Fruit fly (Drosophila melanogaster) whole organism, wandering third instar larva: ENCODE measurements around the gene CG14615.

Source experiments
- Abd-B ChIP-seq: fragments of >200 bp; optimal IDR thresholded peaks from 2 replicates; lab custom pipeline; 2017; ENCODE audit warnings: missing biosample characterization, missing genetic modification characterization
- CG32264 ChIP-seq: fragments of 200-800 bp; sonication (Bioruptor generic); optimal IDR thresholded peaks from 2 replicates; lab custom pipeline; 2016; ENCODE audit warnings: missing biosample characterization, missing genetic modification characterization
- CG9705 ChIP-seq: fragments of 200-800 bp; sonication (Bioruptor generic); optimal IDR thresholded peaks from 2 replicates; lab custom pipeline; 2018; ENCODE audit warnings: missing biosample characterization, mild to moderate bottlenecking, missing genetic modification characterization
- CrebA ChIP-seq: fragments of 200-800 bp; sonication (Bioruptor generic); optimal IDR thresholded peaks from 2 replicates; lab custom pipeline; 2016; ENCODE audit warnings: missing biosample characterization, mild to moderate bottlenecking, missing genetic modification characterization, borderline replicate concordance
- Dfd ChIP-seq: fragments of >200 bp; optimal IDR thresholded peaks from 2 replicates; lab custom pipeline; 2017; ENCODE audit warnings: missing biosample characterization, missing genetic modification characterization
- Dif ChIP-seq: fragments of 200-275, 200-300 bp; sonication (Bioruptor generic); optimal IDR thresholded peaks from 2 replicates; lab custom pipeline; 2018; ENCODE audit warnings: missing biosample characterization, missing genetic modification characterization; ENCODE audit not compliant: partially characterized antibody
- GATAd ChIP-seq: sonication (Bioruptor generic); optimal IDR thresholded peaks from 2 replicates; lab custom pipeline; 2016; ENCODE audit warnings: missing biosample characterization, missing genetic modification characterization
- HLH106 ChIP-seq: fragments of 200-800 bp; optimal IDR thresholded peaks from 3 replicates; lab custom pipeline; 2019; ENCODE audit warnings: missing biosample characterization, mild to moderate bottlenecking, missing genetic modification characterization, moderate library complexity
- Hnf4 ChIP-seq: fragments of 200-800 bp; sonication (Bioruptor generic); optimal IDR thresholded peaks from 2 replicates; lab custom pipeline; 2016; ENCODE audit warnings: missing biosample characterization, mild to moderate bottlenecking, missing genetic modification characterization
- Hr78 ChIP-seq: fragments of >200 bp; optimal IDR thresholded peaks from 2 replicates; lab custom pipeline; 2017; ENCODE audit warnings: missing biosample characterization, missing genetic modification characterization
- Hr83 ChIP-seq: fragments of 200-300 bp; sonication (Bioruptor generic); optimal IDR thresholded peaks from 2 replicates; lab custom pipeline; 2016; ENCODE audit warnings: missing biosample characterization, mild to moderate bottlenecking, missing genetic modification characterization, moderate library complexity; ENCODE audit not compliant: poor library complexity, severe bottlenecking
- Jra ChIP-seq: sonication (Bioruptor generic); optimal IDR thresholded peaks from 2 replicates; lab custom pipeline; 2016; ENCODE audit warnings: missing biosample characterization, missing genetic modification characterization
- Mio ChIP-seq: sonication (Bioruptor generic); optimal IDR thresholded peaks from 2 replicates; lab custom pipeline; 2016; ENCODE audit warnings: missing biosample characterization, missing genetic modification characterization
- Myc ChIP-seq: fragments of >200 bp; optimal IDR thresholded peaks from 2 replicates; lab custom pipeline; 2017
- N ChIP-seq: fragments of >200 bp; optimal IDR thresholded peaks from 2 replicates; lab custom pipeline; 2018; ENCODE audit warnings: missing biosample characterization, missing external identifiers, missing genetic modification characterization
- OdsH ChIP-seq: fragments of 200-800 bp; sonication (Bioruptor generic); optimal IDR thresholded peaks from 2 replicates; lab custom pipeline; 2016; ENCODE audit warnings: missing biosample characterization, mild to moderate bottlenecking, missing genetic modification characterization
- Rel ChIP-seq, 2 experiments: fragments of 200-800 bp; sonication (Bioruptor generic) in 1 of 2; optimal IDR thresholded peaks; 2 replicates in 1 of 2; 3 replicates in 1 of 2; lab custom pipeline; 2016 to 2019; ENCODE audit warnings: mild to moderate bottlenecking in 2 of 2, missing biosample characterization in 2 of 2, missing genetic modification characterization in 2 of 2, moderate library complexity in 1 of 2
- Sp1 ChIP-seq: fragments of 200-800 bp; sonication (Bioruptor generic); optimal IDR thresholded peaks from 3 replicates; lab custom pipeline; 2019; ENCODE audit warnings: missing biosample characterization, mild to moderate bottlenecking, missing genetic modification characterization, moderate library complexity
- Vsx2 ChIP-seq: fragments of 200-300, 225-300 bp; sonication (Bioruptor generic); optimal IDR thresholded peaks from 2 replicates; lab custom pipeline; 2018; ENCODE audit warnings: missing biosample characterization, missing genetic modification characterization; ENCODE audit not compliant: partially characterized antibody
- br ChIP-seq: fragments of 200-800 bp; sonication (Bioruptor generic); optimal IDR thresholded peaks from 2 replicates; lab custom pipeline; 2016; ENCODE audit warnings: missing biosample characterization, missing genetic modification characterization
- brk ChIP-seq: fragments of 200-800 bp; sonication (Bioruptor generic); optimal IDR thresholded peaks from 2 replicates; lab custom pipeline; 2016; ENCODE audit warnings: missing biosample characterization, mild to moderate bottlenecking, missing genetic modification characterization
- dl ChIP-seq, 2 experiments: fragments of 175-275, 200-275 bp in 1 of 2; fragments of 200-275 bp in 1 of 2; sonication (Bioruptor generic); optimal IDR thresholded peaks; lab custom pipeline; 2018; ENCODE audit warnings: mild to moderate bottlenecking in 2 of 2, missing biosample characterization in 2 of 2, missing genetic modification characterization in 2 of 2, moderate library complexity in 2 of 2; ENCODE audit not compliant: partially characterized antibody in 2 of 2, insufficient read depth in 1 of 2
- dmrt93B ChIP-seq: fragments of 200-800 bp; sonication (Bioruptor generic); optimal IDR thresholded peaks from 2 replicates; lab custom pipeline; 2018; ENCODE audit warnings: missing biosample characterization, mild to moderate bottlenecking, missing genetic modification characterization
- dsf ChIP-seq: sonication (Bioruptor generic); optimal IDR thresholded peaks from 2 replicates; lab custom pipeline; 2016; ENCODE audit warnings: missing biosample characterization, missing genetic modification characterization, borderline replicate concordance
- ey ChIP-seq: fragments of 200-800 bp; sonication (Bioruptor generic); optimal IDR thresholded peaks from 2 replicates; lab custom pipeline; 2016; ENCODE audit warnings: missing biosample characterization, missing genetic modification characterization
- foxo ChIP-seq, 2 experiments: fragments of 200-800 bp; sonication (Bioruptor generic); optimal IDR thresholded peaks; 2 replicates in 1 of 2; 3 replicates in 1 of 2; lab custom pipeline; 2016 to 2017; ENCODE audit warnings: missing biosample characterization in 2 of 2, missing genetic modification characterization in 2 of 2
- fru ChIP-seq: fragments of 200-800 bp; sonication (Bioruptor generic); optimal IDR thresholded peaks from 3 replicates; lab custom pipeline; 2016; ENCODE audit warnings: missing biosample characterization, mild to moderate bottlenecking, missing genetic modification characterization
- h ChIP-seq: fragments of 200-800 bp; sonication (Bioruptor generic); optimal IDR thresholded peaks from 3 replicates; lab custom pipeline; 2016; ENCODE audit warnings: missing biosample characterization, mild to moderate bottlenecking, missing genetic modification characterization
- jim ChIP-seq: fragments of 175-275, 200-325 bp; sonication (Bioruptor generic); optimal IDR thresholded peaks from 2 replicates; lab custom pipeline; 2016; ENCODE audit warnings: missing biosample characterization, mild to moderate bottlenecking, missing genetic modification characterization
- lola ChIP-seq: fragments of >200 bp; optimal IDR thresholded peaks from 2 replicates; lab custom pipeline; 2017; ENCODE audit warnings: missing biosample characterization, missing genetic modification characterization
- pan ChIP-seq: fragments of >200 bp; optimal IDR thresholded peaks from 2 replicates; lab custom pipeline; 2017
- psq ChIP-seq: fragments of 200-800 bp; sonication (Bioruptor generic); optimal IDR thresholded peaks from 3 replicates; lab custom pipeline; 2017; ENCODE audit warnings: missing biosample characterization, mild to moderate bottlenecking, missing genetic modification characterization, moderate library complexity
- rgr ChIP-seq: fragments of 200-800 bp; sonication (Bioruptor generic); optimal IDR thresholded peaks from 3 replicates; lab custom pipeline; 2016; ENCODE audit warnings: missing biosample characterization, mild to moderate bottlenecking, missing genetic modification characterization
- sage ChIP-seq: fragments of 200-800 bp; sonication (Bioruptor generic); optimal IDR thresholded peaks from 2 replicates; lab custom pipeline; 2016; ENCODE audit warnings: missing biosample characterization, mild to moderate bottlenecking, missing genetic modification characterization
- sv ChIP-seq: fragments of 200-800 bp; sonication (Bioruptor generic); optimal IDR thresholded peaks from 3 replicates; lab custom pipeline; 2016; ENCODE audit warnings: missing biosample characterization, missing genetic modification characterization
- tai ChIP-seq: sonication (Bioruptor generic); optimal IDR thresholded peaks from 2 replicates; lab custom pipeline; 2016; ENCODE audit warnings: missing biosample characterization, missing genetic modification characterization
- usp ChIP-seq: fragments of >200 bp; optimal IDR thresholded peaks from 2 replicates; lab custom pipeline; 2017; ENCODE audit warnings: missing biosample characterization, missing genetic modification characterization
- woc ChIP-seq: sonication (Bioruptor generic); optimal IDR thresholded peaks from 2 replicates; lab custom pipeline; 2016; ENCODE audit warnings: missing biosample characterization, mild to moderate bottlenecking, missing genetic modification characterization

Gene CG14615

DNA sequence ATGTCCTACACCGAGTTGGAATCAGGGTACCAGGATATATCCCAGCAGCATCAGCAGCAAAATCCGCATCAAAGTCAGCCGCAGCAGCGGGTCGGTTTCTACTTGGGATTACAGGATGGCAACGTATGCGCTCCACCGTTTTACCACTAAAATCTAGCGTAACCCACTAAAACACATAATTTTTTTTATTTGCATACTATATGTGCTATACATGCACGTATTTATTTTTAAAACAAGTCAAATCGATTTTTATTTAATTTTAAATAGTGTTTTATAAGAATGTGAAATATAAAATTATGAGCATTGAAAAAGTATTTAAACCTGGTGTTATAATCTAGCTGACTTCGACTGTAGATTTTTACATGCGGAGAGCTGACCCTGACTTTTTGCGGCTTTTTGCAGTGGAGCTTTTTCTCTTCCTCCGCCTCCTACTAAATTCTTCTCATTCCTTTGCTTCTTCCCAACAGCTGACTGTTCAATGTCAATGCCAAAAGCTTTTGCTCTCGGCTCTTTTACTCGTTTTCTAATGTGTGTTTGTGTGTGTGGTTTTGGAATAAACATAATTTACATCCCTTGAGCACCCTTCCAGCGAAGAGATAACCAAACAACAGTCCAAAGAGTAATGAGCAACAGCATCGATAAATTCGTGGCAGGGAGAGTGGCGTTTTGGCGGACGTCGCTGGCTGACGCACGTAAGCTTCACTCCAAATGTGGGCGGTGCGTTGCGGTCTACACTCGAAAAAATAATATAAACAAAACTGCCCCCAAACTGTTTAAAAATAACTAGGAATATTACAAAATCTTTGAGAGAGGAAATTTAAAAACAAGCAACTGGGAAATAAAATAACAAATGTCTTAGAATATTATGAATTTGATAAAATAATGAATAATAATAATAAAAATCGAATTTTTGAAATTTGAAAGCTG, 38.6 kb upstream of the CG14615 start:
- peak; percentile 48 for TF ChIP-seq HLH106 (tag; lab: Kevin White, UChicago)
- no peak for TF ChIP-seq Dfd (GFP tag; lab: Kevin White, UChicago)
- no peak for TF ChIP-seq Dif (GFP tag; lab: Kevin White, UChicago)
- no peak for TF ChIP-seq GATAd (GFP tag; lab: Kevin White, UChicago)
- no peak for TF ChIP-seq sv
- TF ChIP-seq Abd-B (GFP tag; lab: Kevin White, UChicago): no peak
- TF ChIP-seq N (GFP tag; lab: Kevin White, UChicago): no peak
- TF ChIP-seq Hnf4: no peak
- TF ChIP-seq rgr: peak; percentile 30
- no peak for TF ChIP-seq Hr83 (GFP tag; lab: Kevin White, UChicago)
- TF ChIP-seq foxo (GFP tag; optimal IDR thresholded peaks at IDR 0.05; lab: Kevin White, UChicago): peak in 1 of 2 experiments; percentile 30
- TF ChIP-seq CrebA (GFP tag; lab: Kevin White, UChicago): peak; percentile 47
- TF ChIP-seq brk (GFP tag; lab: Kevin White, UChicago): peak; percentile 18
- TF ChIP-seq sage (GFP tag; lab: Kevin White, UChicago): no peak
- peak; percentile 41 for TF ChIP-seq woc (GFP tag; lab: Kevin White, UChicago)
- no peak for TF ChIP-seq Sp1 (GFP tag; lab: Kevin White, UChicago)
- TF ChIP-seq ey: no peak
- no peak for TF ChIP-seq Jra (GFP tag; lab: Kevin White, UChicago)
- TF ChIP-seq psq (GFP tag; lab: Kevin White, UChicago): peak; percentile 8
- no peak for TF ChIP-seq lola (GFP tag; lab: Kevin White, UChicago)
- TF ChIP-seq h (GFP tag; lab: Kevin White, UChicago): no peak
- no peak for TF ChIP-seq usp (GFP tag; lab: Kevin White, UChicago)
- TF ChIP-seq Rel (GFP tag; optimal IDR thresholded peaks at IDR 0.05; lab: Kevin White, UChicago): no peak
- TF ChIP-seq Rel (tag; optimal IDR thresholded peaks at IDR 0.05; lab: Kevin White, UChicago): no peak
- TF ChIP-seq Hr78 (GFP tag; lab: Kevin White, UChicago): no peak
- TF ChIP-seq dl (GFP tag; optimal IDR thresholded peaks at IDR 0.05; lab: Kevin White, UChicago; ENCODE audit: insufficient read depth in 1 of 2, partially characterized antibody in 2 of 2): no peak
- TF ChIP-seq dsf (GFP tag; lab: Kevin White, UChicago): no peak
- no peak for TF ChIP-seq Mio (GFP tag; lab: Kevin White, UChicago)
- no peak for TF ChIP-seq tai (GFP tag; lab: Kevin White, UChicago)
- no peak for TF ChIP-seq jim
- TF ChIP-seq br (GFP tag; lab: Kevin White, UChicago): no peak
- TF ChIP-seq CG9705: no peak
- no peak for TF ChIP-seq Myc (lab: Kevin White, UChicago)
- no peak for TF ChIP-seq pan (lab: Kevin White, UChicago)
- peak; percentile 17 for TF ChIP-seq OdsH (GFP tag; lab: Kevin White, UChicago)
- TF ChIP-seq Vsx2 (GFP tag; lab: Kevin White, UChicago): no peak
- no peak for TF ChIP-seq dmrt93B (GFP tag; lab: Kevin White, UChicago)
- TF ChIP-seq CG32264 (GFP tag; lab: Kevin White, UChicago): no peak
- peak; percentile 35 for TF ChIP-seq fru (GFP tag; lab: Kevin White, UChicago)
- TF ChIP-seq, all 38 proteins: peak for 9
